Worm (Caenorhabditis elegans): ENCODE data around the gene pygo-1.

Gene pygo-1

ce11 chrIV:5103229-5103894 is 20.3 kb downstream of the pygo-1 start, which contains the start of gene C02B10.3:
Gene C02B10.3 (minus strand): TSS chrIV:5103279.
- TF ChIP-seq zag-1 (tag; optimal IDR thresholded peaks at IDR 0.05) = no peak
- TF ChIP-seq F13H6.1 (tag; optimal IDR thresholded peaks at IDR 0.05) = peak; percentile 24
- no peak for TF ChIP-seq nhr-23 (tag; optimal IDR thresholded peaks at IDR 0.05)
- peak; percentile 97 for TF ChIP-seq unc-55 (GFP tag; optimal IDR thresholded peaks at IDR 0.05)
- peak in 1 of 2 experiments; percentile 68 for TF ChIP-seq lsy-2 (tag; optimal IDR thresholded peaks at IDR 0.05)
- TF ChIP-seq gmeb-1 (tag; optimal IDR thresholded peaks at IDR 0.05) = no peak
- no peak for TF ChIP-seq ztf-4 (tag; optimal IDR thresholded peaks at IDR 0.05)
- peak in 1 of 2 experiments; percentile 39 for TF ChIP-seq mdl-1 (tag; optimal IDR thresholded peaks at IDR 0.05)
- TF ChIP-seq C34F6.9 (tag; optimal IDR thresholded peaks at IDR 0.05) = peak; percentile 57
- peak; percentile 7 for TF ChIP-seq lin-13 (GFP tag; optimal IDR thresholded peaks at IDR 0.05)
- peak; percentile 48 for TF ChIP-seq crh-2 (tag; optimal IDR thresholded peaks at IDR 0.05)
- TF ChIP-seq lin-11 (tag; optimal IDR thresholded peaks at IDR 0.05) = peak; percentile 18
- TF ChIP-seq elt-3 (tag; optimal IDR thresholded peaks at IDR 0.05) = no peak
- TF ChIP-seq sma-9 (GFP tag; optimal IDR thresholded peaks at IDR 0.05) = peak; percentile 60
- TF ChIP-seq sma-9 (tag; optimal IDR thresholded peaks at IDR 0.05) = no peak
- TF ChIP-seq nhr-25 (tag; optimal IDR thresholded peaks at IDR 0.05) = no peak
- peak; percentile 50 for TF ChIP-seq nhr-129 (tag; optimal IDR thresholded peaks at IDR 0.05)

- TF ChIP-seq sem-4 (tag; optimal IDR thresholded peaks at IDR 0.05) (peak; percentile 20), nhr-10 (tag; optimal IDR thresholded peaks at IDR 0.05) (no peak)
These were observed 25.9 kb downstream of the pygo-1 start for ce11 chrIV:5108971-5109370.

- TF ChIP-seq nhr-25 (tag; optimal IDR thresholded peaks at IDR 0.05) = no peak
- TF ChIP-seq nhr-23 (tag; optimal IDR thresholded peaks at IDR 0.05) = no peak
- TF ChIP-seq lsy-2 (tag; optimal IDR thresholded peaks at IDR 0.05) = no peak
- no peak for TF ChIP-seq alr-1 (tag; optimal IDR thresholded peaks at IDR 0.05)
- no peak for TF ChIP-seq ceh-82 (tag; optimal IDR thresholded peaks at IDR 0.05)
- no peak for TF ChIP-seq nhr-10 (tag; optimal IDR thresholded peaks at IDR 0.05)
- TF ChIP-seq mbf-1 (tag; optimal IDR thresholded peaks at IDR 0.05) = no peak
- no peak for TF ChIP-seq nhr-237 (tag; optimal IDR thresholded peaks at IDR 0.05)
- TF ChIP-seq peb-1 (tag; optimal IDR thresholded peaks at IDR 0.05) = no peak
- no peak for TF ChIP-seq lin-11 (tag; optimal IDR thresholded peaks at IDR 0.05)
- no peak for TF ChIP-seq unc-39 (tag; optimal IDR thresholded peaks at IDR 0.05)
- no peak for TF ChIP-seq ceh-16 (tag; optimal IDR thresholded peaks at IDR 0.05)
- TF ChIP-seq snpc-4 (tag; optimal IDR thresholded peaks at IDR 0.05) = no peak
- no peak for TF ChIP-seq unc-62 (GFP tag; optimal IDR thresholded peaks at IDR 0.05)
- no peak for TF ChIP-seq blmp-1 (tag; optimal IDR thresholded peaks at IDR 0.05; ENCODE audit: insufficient read depth)
These were observed 26.8 kb downstream of the pygo-1 start for ce11 chrIV:5109943-5110342.

ce11 chrIV:5110391-5110930 is 27.4 kb downstream of the pygo-1 start:
- TF ChIP-seq nhr-237 (tag; optimal IDR thresholded peaks at IDR 0.05) = no peak
- TF ChIP-seq mdl-1 (tag; optimal IDR thresholded peaks at IDR 0.05) = peak in 1 of 2 experiments; percentile 50

ce11 chrIV:5111533-5111932 is 28.4 kb downstream of the pygo-1 start, which contains the start of gene AC7.3:
Gene AC7.3 (plus strand): TSS chrIV:5111833.
- no peak for TF ChIP-seq sma-9 (GFP tag; optimal IDR thresholded peaks at IDR 0.05)
- TF ChIP-seq sma-9 (tag; optimal IDR thresholded peaks at IDR 0.05) = no peak
- no peak for TF ChIP-seq sma-3 (GFP tag; optimal IDR thresholded peaks at IDR 0.05)
- no peak for TF ChIP-seq unc-39 (tag; optimal IDR thresholded peaks at IDR 0.05)
- no peak for TF ChIP-seq F13H6.1 (tag; optimal IDR thresholded peaks at IDR 0.05)
- TF ChIP-seq alr-1 (tag; optimal IDR thresholded peaks at IDR 0.05) = no peak
- TF ChIP-seq lin-11 (tag; optimal IDR thresholded peaks at IDR 0.05) = no peak
- TF ChIP-seq nhr-12 (tag; optimal IDR thresholded peaks at IDR 0.05) = no peak
- TF ChIP-seq nhr-237 (tag; optimal IDR thresholded peaks at IDR 0.05) = no peak
- TF ChIP-seq nhr-25 (tag; optimal IDR thresholded peaks at IDR 0.05) = no peak
- TF ChIP-seq ceh-16 (tag; optimal IDR thresholded peaks at IDR 0.05) = no peak
- no peak for TF ChIP-seq egl-27 (tag; optimal IDR thresholded peaks at IDR 0.05)
- TF ChIP-seq skn-1 (tag; optimal IDR thresholded peaks at IDR 0.05) = no peak
- TF ChIP-seq gmeb-1 (tag; optimal IDR thresholded peaks at IDR 0.05) = no peak
- no peak for TF ChIP-seq elt-3 (tag; optimal IDR thresholded peaks at IDR 0.05)
